Fruit fly (Drosophila melanogaster) Kc167 (cell line): ENCODE results near the gene SclA.

Experiments
- Myc ChIP-seq: fragments of >200 bp; optimal IDR thresholded peaks from 2 replicates; lab custom pipeline; 2017; ENCODE audit warnings: missing external identifiers
- Sin3A ChIP-seq: fragments of >200 bp; optimal IDR thresholded peaks from 2 replicates; lab custom pipeline; 2018; ENCODE audit warnings: missing external identifiers
- h ChIP-seq: fragments of >200 bp; optimal IDR thresholded peaks from 3 replicates; lab custom pipeline; 2018; ENCODE audit warnings: missing external identifiers
- ttk ChIP-seq: sonication (Bioruptor generic); optimal IDR thresholded peaks from 2 replicates; lab custom pipeline; 2017; ENCODE audit warnings: missing external identifiers

dm6 chr2L:16861126-16861525 is 23.4 kb downstream of the SclA start, which contains the start of gene CG6012:
- TF ChIP-seq h (lab: Kevin White, UChicago) (no peak), ttk (no peak), Sin3A (no peak), Myc (no peak)
